Worm (Caenorhabditis elegans): ENCODE data around the gene sre-24.

- TF ChIP-seq lsy-2 (tag; optimal IDR thresholded peaks at IDR 0.05), result no peak
- no peak for TF ChIP-seq ces-1 (GFP tag; optimal IDR thresholded peaks at IDR 0.05)
Measured at ce11 chrV:2869503-2869902, 15.0 kb upstream of the sre-24 start, which contains the start of gene srh-241.
